Worm (Caenorhabditis elegans): ENCODE data around the gene R07E5.5.

- no peak for TF ChIP-seq jun-1 (tag; optimal IDR thresholded peaks at IDR 0.05)
- no peak for TF ChIP-seq ama-1 (optimal IDR thresholded peaks at IDR 0.05)
Observed at ce11 chrIII:4356384-4356783, 40.8 kb upstream of the R07E5.5 start, which contains the start of gene mnp-1.

Data from whole organism, L1 larva.